Fruit fly (Drosophila melanogaster) whole organism, embryonic: ENCODE data around the gene CG6574.

ENCODE experiments used
- Blimp-1 ChIP-seq: fragments of 200-800 bp; sonication (Bioruptor generic); optimal IDR thresholded peaks from 3 replicates; lab custom pipeline; 2018; ENCODE audit warnings: missing biosample characterization, missing genetic modification characterization, mild to moderate bottlenecking, moderate library complexity, missing genetic modification reagents
- CG10209 ChIP-seq: fragments of 200-800 bp; sonication (Bioruptor generic); optimal IDR thresholded peaks from 3 replicates; lab custom pipeline; 2017; ENCODE audit warnings: missing biosample characterization, mild to moderate bottlenecking, missing genetic modification characterization, missing genetic modification reagents
- CG10565 ChIP-seq: fragments of 200-800 bp; sonication (Bioruptor generic); optimal IDR thresholded peaks from 3 replicates; lab custom pipeline; 2016; ENCODE audit warnings: missing biosample characterization, mild to moderate bottlenecking, missing genetic modification characterization
- CG11695 ChIP-seq: fragments of 200-800 bp; sonication (Bioruptor generic); IDR thresholded peaks from 3 replicates; pipeline ENCODE4 v1.3.6; 2022; ENCODE audit warnings: missing biosample characterization, missing genetic modification characterization
- CG12299 ChIP-seq: fragments of 200-800 bp; sonication (Bioruptor generic); optimal IDR thresholded peaks from 2 replicates; lab custom pipeline; 2018; ENCODE audit warnings: missing biosample characterization, mild to moderate bottlenecking, missing genetic modification characterization
- CG14014 ChIP-seq: fragments of 200-800 bp; sonication (Bioruptor generic); IDR thresholded peaks from 2 replicates; pipeline ENCODE4 v1.3.6; 2022; ENCODE audit warnings: missing biosample characterization, missing genetic modification characterization
- CG15269 ChIP-seq: fragments of 200-800 bp; sonication (Bioruptor generic); optimal IDR thresholded peaks from 2 replicates; lab custom pipeline; 2018; ENCODE audit warnings: missing biosample characterization, mild to moderate bottlenecking, missing genetic modification characterization, moderate library complexity
- CG1603 ChIP-seq: fragments of 200-800 bp; sonication (Bioruptor generic); optimal IDR thresholded peaks from 2 replicates; lab custom pipeline; 2019; ENCODE audit warnings: missing biosample characterization, mild to moderate bottlenecking, missing genetic modification characterization, moderate library complexity
- CG17359 ChIP-seq: fragments of 200-800 bp; sonication (Bioruptor generic); optimal IDR thresholded peaks from 3 replicates; lab custom pipeline; 2018; ENCODE audit warnings: missing biosample characterization, mild to moderate bottlenecking, missing genetic modification characterization, moderate library complexity
- CG17385 ChIP-seq: fragments of 200-800 bp; sonication (Bioruptor generic); optimal IDR thresholded peaks from 3 replicates; lab custom pipeline; 2018; ENCODE audit warnings: missing biosample characterization, mild to moderate bottlenecking, missing genetic modification characterization
- CG18476 ChIP-seq: fragments of 200-800 bp; sonication (Bioruptor generic); optimal IDR thresholded peaks from 2 replicates; lab custom pipeline; 2016; ENCODE audit warnings: missing biosample characterization, mild to moderate bottlenecking, missing genetic modification characterization
- CG2678 ChIP-seq: fragments of 200-800 bp; sonication (Bioruptor generic); optimal IDR thresholded peaks from 3 replicates; lab custom pipeline; 2019; ENCODE audit warnings: missing biosample characterization, mild to moderate bottlenecking, missing genetic modification characterization, moderate library complexity
- CG3281 ChIP-seq: fragments of 200-800 bp; sonication (Bioruptor generic); optimal IDR thresholded peaks from 3 replicates; lab custom pipeline; 2017; ENCODE audit warnings: missing biosample characterization, mild to moderate bottlenecking, missing genetic modification characterization
- CG3726 ChIP-seq: fragments of 200-800 bp; sonication (Bioruptor generic); IDR thresholded peaks from 3 replicates; pipeline ENCODE4, ENCODE4 v1.3.6; 2022; ENCODE audit warnings: missing biosample characterization, missing genetic modification characterization
- CG9215 ChIP-seq: fragments of 200-800 bp; sonication (Bioruptor generic); IDR thresholded peaks from 2 replicates; pipeline ENCODE4 v1.3.6; 2022; ENCODE audit warnings: missing biosample characterization, missing genetic modification characterization
- Chrac-16 ChIP-seq: fragments of 200-800 bp; sonication (Bioruptor generic); optimal IDR thresholded peaks from 3 replicates; lab custom pipeline; 2016; ENCODE audit warnings: missing biosample characterization, missing genetic modification characterization
- CoRest ChIP-seq: fragments of 200-800 bp; sonication (Bioruptor generic); optimal IDR thresholded peaks from 3 replicates; lab custom pipeline; 2018; ENCODE audit warnings: missing biosample characterization, mild to moderate bottlenecking, missing genetic modification characterization, moderate library complexity
- Dp ChIP-seq: fragments of 200-800 bp; sonication (Bioruptor generic); optimal IDR thresholded peaks from 2 replicates; lab custom pipeline; 2018; ENCODE audit warnings: missing biosample characterization, mild to moderate bottlenecking, missing genetic modification characterization, moderate library complexity
- Elba2 ChIP-seq: fragments of 200-800 bp; sonication (Bioruptor generic); optimal IDR thresholded peaks from 3 replicates; lab custom pipeline; 2016; ENCODE audit warnings: missing biosample characterization, missing genetic modification characterization
- Fer2 ChIP-seq: fragments of 200-800 bp; sonication (Bioruptor generic); optimal IDR thresholded peaks from 2 replicates; lab custom pipeline; 2018; ENCODE audit warnings: missing biosample characterization, mild to moderate bottlenecking, missing genetic modification characterization, moderate library complexity
- HmgZ ChIP-seq: fragments of 200-800 bp; sonication (Bioruptor generic); optimal IDR thresholded peaks from 2 replicates; lab custom pipeline; 2018; ENCODE audit warnings: missing biosample characterization, mild to moderate bottlenecking, missing genetic modification characterization
- MESR4 ChIP-seq: fragments of 200-800 bp; sonication (Bioruptor generic); optimal IDR thresholded peaks from 2 replicates; lab custom pipeline; 2018; ENCODE audit warnings: missing biosample characterization, mild to moderate bottlenecking, missing genetic modification characterization, moderate library complexity
- Oli ChIP-seq: fragments of 200-800 bp; sonication (Bioruptor generic); optimal IDR thresholded peaks from 2 replicates; lab custom pipeline; 2018; ENCODE audit warnings: missing biosample characterization, mild to moderate bottlenecking, missing genetic modification characterization, moderate library complexity
- Spps ChIP-seq: fragments of 200-800 bp; sonication (Bioruptor generic); optimal IDR thresholded peaks from 2 replicates; lab custom pipeline; 2018; ENCODE audit warnings: missing biosample characterization, mild to moderate bottlenecking, missing genetic modification characterization
- Trl ChIP-seq, 3 experiments: fragments of >200 bp in 2 of 3; fragments of 200-800 bp in 1 of 3; sonication (Bioruptor generic) in 1 of 3; optimal IDR thresholded peaks; 2 replicates in 1 of 3; 3 replicates in 2 of 3; lab custom pipeline; 2016 to 2017; ENCODE audit warnings: missing biosample characterization in 1 of 3, missing genetic modification characterization in 1 of 3
- YL-1 ChIP-seq: fragments of 200-800 bp; sonication (Bioruptor generic); optimal IDR thresholded peaks from 3 replicates; lab custom pipeline; 2017; ENCODE audit warnings: missing biosample characterization, mild to moderate bottlenecking, missing genetic modification characterization
- bbx ChIP-seq: fragments of 200-800 bp; sonication (Bioruptor generic); IDR thresholded peaks from 2 replicates; pipeline ENCODE4 v1.3.6; 2022; ENCODE audit warnings: missing biosample characterization, missing genetic modification characterization; ENCODE audit not compliant: partially characterized antibody
- cg ChIP-seq: fragments of 200-800 bp; sonication (Bioruptor generic); optimal IDR thresholded peaks from 3 replicates; lab custom pipeline; 2019; ENCODE audit warnings: missing biosample characterization, mild to moderate bottlenecking, missing genetic modification characterization, moderate library complexity
- crp ChIP-seq, 2 experiments: fragments of 200-800 bp; sonication (Bioruptor generic); optimal IDR thresholded peaks; 2 replicates in 1 of 2; 3 replicates in 1 of 2; lab custom pipeline; 2017; ENCODE audit warnings: missing biosample characterization in 2 of 2, missing genetic modification characterization in 2 of 2, mild to moderate bottlenecking in 1 of 2, moderate library complexity in 1 of 2
- danr ChIP-seq: fragments of 200-800 bp; sonication (Bioruptor generic); IDR thresholded peaks from 2 replicates; pipeline ENCODE4 v1.3.6; 2022; ENCODE audit warnings: missing biosample characterization, missing genetic modification characterization
- dimm ChIP-seq: fragments of 200-800 bp; sonication (Bioruptor generic); IDR thresholded peaks from 2 replicates; pipeline ENCODE4 v1.3.6; 2022; ENCODE audit warnings: missing biosample characterization, missing genetic modification characterization
- ewg ChIP-seq: fragments of 200-800 bp; sonication (Bioruptor generic); optimal IDR thresholded peaks from 3 replicates; lab custom pipeline; 2017; ENCODE audit warnings: mild to moderate bottlenecking, missing biosample characterization, missing genetic modification reagents, missing genetic modification characterization
- fd64A ChIP-seq: fragments of 200-800 bp; sonication (Bioruptor generic); optimal IDR thresholded peaks from 3 replicates; lab custom pipeline; 2018; ENCODE audit warnings: missing biosample characterization, mild to moderate bottlenecking, missing genetic modification characterization
- fru ChIP-seq: fragments of >200 bp; optimal IDR thresholded peaks from 2 replicates; lab custom pipeline; 2017
- gfzf ChIP-seq: fragments of 200-800 bp; sonication (Bioruptor generic); optimal IDR thresholded peaks from 2 replicates; lab custom pipeline; 2016; ENCODE audit warnings: missing biosample characterization, mild to moderate bottlenecking, missing genetic modification characterization, moderate library complexity
- hb ChIP-seq: fragments of 200-800 bp; sonication (Bioruptor generic); IDR thresholded peaks from 3 replicates; pipeline ENCODE4 v1.3.6; 2022; ENCODE audit warnings: missing biosample characterization, missing genetic modification characterization; ENCODE audit not compliant: partially characterized antibody
- knrl ChIP-seq: fragments of 200-800 bp; sonication (Bioruptor generic); IDR thresholded peaks from 3 replicates; pipeline ENCODE4 v1.3.6; 2022; ENCODE audit warnings: missing biosample characterization, missing genetic modification characterization; ENCODE audit not compliant: partially characterized antibody
- lbe ChIP-seq: fragments of 200-800 bp; sonication (Bioruptor generic); optimal IDR thresholded peaks from 2 replicates; lab custom pipeline; 2016; ENCODE audit warnings: missing biosample characterization, mild to moderate bottlenecking, missing genetic modification characterization
- lilli ChIP-seq: fragments of 200-800 bp; sonication (Bioruptor generic); optimal IDR thresholded peaks from 3 replicates; lab custom pipeline; 2016; ENCODE audit warnings: missing biosample characterization, missing genetic modification characterization
- nau ChIP-seq: fragments of 200-800 bp; sonication (Bioruptor generic); optimal IDR thresholded peaks from 3 replicates; lab custom pipeline; 2017; ENCODE audit warnings: missing biosample characterization, mild to moderate bottlenecking, missing genetic modification characterization, missing genetic modification reagents
- nerfin-1 ChIP-seq: fragments of 200-800 bp; sonication (Bioruptor generic); optimal IDR thresholded peaks from 3 replicates; lab custom pipeline; 2019; ENCODE audit warnings: missing biosample characterization, mild to moderate bottlenecking, missing genetic modification characterization, moderate library complexity
- pita ChIP-seq: fragments of 200-800 bp; sonication (Bioruptor generic); optimal IDR thresholded peaks from 2 replicates; lab custom pipeline; 2017; ENCODE audit warnings: missing biosample characterization, mild to moderate bottlenecking, missing genetic modification characterization
- salm ChIP-seq: fragments of 200-800 bp; sonication (Bioruptor generic); optimal IDR thresholded peaks from 2 replicates; lab custom pipeline; 2018; ENCODE audit warnings: missing biosample characterization, mild to moderate bottlenecking, missing genetic modification characterization
- scrt ChIP-seq: fragments of 200-800 bp; sonication (Bioruptor generic); optimal IDR thresholded peaks from 2 replicates; lab custom pipeline; 2018; ENCODE audit warnings: missing biosample characterization, mild to moderate bottlenecking, missing genetic modification characterization, moderate library complexity
- sisA ChIP-seq: fragments of 200-800 bp; sonication (Bioruptor generic); IDR thresholded peaks from 2 replicates; pipeline ENCODE4 v1.3.6; 2022; ENCODE audit warnings: missing biosample characterization, missing genetic modification characterization
- sug ChIP-seq: fragments of 200-800 bp; optimal IDR thresholded peaks from 2 replicates; lab custom pipeline; 2019; ENCODE audit warnings: missing biosample characterization, mild to moderate bottlenecking, missing genetic modification characterization, moderate library complexity
- tx ChIP-seq: fragments of 200-800 bp; sonication (Bioruptor generic); optimal IDR thresholded peaks from 2 replicates; lab custom pipeline; 2016; ENCODE audit warnings: missing biosample characterization, missing genetic modification characterization
- zen ChIP-seq: fragments of 200-800 bp; sonication (Bioruptor generic); optimal IDR thresholded peaks from 3 replicates; lab custom pipeline; 2018; ENCODE audit warnings: missing biosample characterization, mild to moderate bottlenecking, missing genetic modification characterization, moderate library complexity

The CG6574 gene

DNA sequence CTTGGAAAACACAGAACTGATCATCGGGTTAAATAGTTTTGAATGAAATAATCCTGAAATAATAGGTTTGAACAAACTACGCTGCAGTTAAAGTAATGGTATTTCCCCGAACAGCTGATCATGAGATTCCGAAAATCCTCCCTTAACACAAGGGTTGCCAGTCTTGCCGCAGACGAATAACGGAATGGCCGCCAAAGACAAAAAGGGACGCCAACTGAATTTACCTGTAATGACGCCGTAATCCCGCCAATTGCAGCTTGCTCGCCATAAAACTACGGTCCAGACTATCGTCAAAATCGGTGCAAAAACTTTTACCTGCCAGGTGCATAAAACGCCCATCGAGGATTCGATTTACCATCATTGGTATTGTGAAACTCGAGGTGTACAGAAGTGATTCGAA, 6.2 kb downstream of the CG6574 start, which contains the start of gene CG4570 (continued):
- TF ChIP-seq Fer2 (tag; lab: Kevin White, UChicago) (no peak), CG14014 (no peak), fd64A (GFP tag; lab: Kevin White, UChicago) (no peak), nerfin-1 (tag; lab: Kevin White, UChicago) (peak; percentile 83), Blimp-1 (GFP tag; lab: Kevin White, UChicago) (no peak), CG10565 (GFP tag; lab: Kevin White, UChicago) (no peak), CG3726 (no peak), sug (tag; lab: Kevin White, UChicago) (no peak), Oli (tag; lab: Kevin White, UChicago) (no peak), dimm (GFP tag; lab: Robert Waterston, UW) (no peak), CG9215 (GFP tag; lab: Robert Waterston, UW) (no peak), Chrac-16 (GFP tag; lab: Kevin White, UChicago) (no peak), fru (lab: Kevin White, UChicago) (no peak), Spps (no peak), gfzf (peak; percentile 16), YL-1 (GFP tag; lab: Kevin White, UChicago) (peak; percentile 33), CG15269 (tag; lab: Kevin White, UChicago) (no peak), Elba2 (no peak), Dp (GFP tag; lab: Kevin White, UChicago) (peak; percentile 7), sisA (GFP tag; lab: Robert Waterston, UW) (no peak), CG17385 (GFP tag; lab: Kevin White, UChicago) (no peak), danr (GFP tag; lab: Robert Waterston, UW) (no peak), Trl (optimal IDR thresholded peaks at IDR 0.05; lab: Kevin White, UChicago) (no peak), Trl (GFP tag; optimal IDR thresholded peaks at IDR 0.05; lab: Kevin White, UChicago) (no peak), CG17359 (tag; lab: Kevin White, UChicago) (no peak), lbe (no peak), salm (tag; lab: Kevin White, UChicago) (no peak), nau (no peak)
- TF ChIP-seq, all 482 proteins: peak for 12

dm6 chr3R:10854243-10854874, 8.4 kb downstream of the CG6574 start, which contains the start of the genes CG6567 and CG4511:
Gene CG6567, minus strand, starts transcription at chr3R:10854451.
Gene CG4511, plus strand, starts transcription at chr3R:10854501.
- no peak for TF ChIP-seq CG12299 (tag; lab: Kevin White, UChicago)
- TF ChIP-seq pita, result no peak
- no peak for TF ChIP-seq CG2678
- TF ChIP-seq crp (GFP tag; optimal IDR thresholded peaks at IDR 0.05; lab: Kevin White, UChicago), result peak; percentile 56 to 95
- no peak for TF ChIP-seq zen (tag; lab: Kevin White, UChicago)
- no peak for TF ChIP-seq CG18476 (GFP tag; lab: Kevin White, UChicago)
- TF ChIP-seq cg (GFP tag; lab: Kevin White, UChicago), result peak; percentile 81
- peak; percentile 11 for TF ChIP-seq CoRest (tag; lab: Kevin White, UChicago)
- TF ChIP-seq Dp (GFP tag; lab: Kevin White, UChicago), result peak; percentile 26
- TF ChIP-seq CG1603 (tag; lab: Kevin White, UChicago), result peak; percentile 55
- peak; percentile 48 for TF ChIP-seq sug (tag; lab: Kevin White, UChicago)
- TF ChIP-seq tx (GFP tag; lab: Kevin White, UChicago), result peak; percentile 84
- no peak for TF ChIP-seq CG11695
- peak; percentile 68 for TF ChIP-seq MESR4 (GFP tag; lab: Kevin White, UChicago)
- TF ChIP-seq CG3281 (GFP tag; lab: Kevin White, UChicago), result no peak
- TF ChIP-seq bbx (GFP tag; lab: Robert Waterston, UW), result 0 out of 2 replicates have a peak, but pooled peaks have one; percentile 34
- no peak for TF ChIP-seq scrt (GFP tag; lab: Kevin White, UChicago)
- TF ChIP-seq lilli, result no peak
- TF ChIP-seq CG10209 (GFP tag; lab: Kevin White, UChicago), result no peak
- TF ChIP-seq ewg (GFP tag; lab: Kevin White, UChicago), result no peak
- TF ChIP-seq HmgZ (tag; lab: Kevin White, UChicago), result peak; percentile 12
- TF ChIP-seq hb (GFP tag; lab: Robert Waterston, UW), result no peak
- peak; percentile 35; the same call in 1 of the 3 replicates for TF ChIP-seq knrl (GFP tag; lab: Robert Waterston, UW)
